Fruit fly (Drosophila melanogaster) whole organism, embryonic: Measurements from ENCODE around the gene CG14221.
A peak's percentile ranks its signal among the peaks of the same experiment; 100 is the strongest.

ENCODE experiments used
- Adf1 ChIP-seq: fragments of 200-800 bp; sonication (Bioruptor generic); IDR thresholded peaks from 2 replicates; pipeline ENCODE4 v1.3.6; 2022; ENCODE audit warnings: missing biosample characterization, missing genetic modification characterization
- BtbVII ChIP-seq: fragments of 200-800 bp; sonication (Bioruptor generic); optimal IDR thresholded peaks from 3 replicates; lab custom pipeline; 2017; ENCODE audit warnings: missing biosample characterization, mild to moderate bottlenecking, missing genetic modification characterization
- CG10274 ChIP-seq: fragments of 200-800 bp; sonication (Bioruptor generic); optimal IDR thresholded peaks from 3 replicates; lab custom pipeline; 2017; ENCODE audit warnings: missing biosample characterization, mild to moderate bottlenecking, missing genetic modification characterization
- CG10565 ChIP-seq: fragments of 200-800 bp; sonication (Bioruptor generic); optimal IDR thresholded peaks from 3 replicates; lab custom pipeline; 2016; ENCODE audit warnings: missing biosample characterization, mild to moderate bottlenecking, missing genetic modification characterization
- CG12219 ChIP-seq: fragments of 200-800 bp; sonication (Bioruptor generic); optimal IDR thresholded peaks from 3 replicates; lab custom pipeline; 2018; ENCODE audit warnings: missing biosample characterization, mild to moderate bottlenecking, missing genetic modification characterization
- CG12236 ChIP-seq: fragments of 200-800 bp; sonication (Bioruptor generic); optimal IDR thresholded peaks from 2 replicates; lab custom pipeline; 2016; ENCODE audit warnings: missing biosample characterization, missing genetic modification characterization
- CG12299 ChIP-seq: fragments of 200-800 bp; sonication (Bioruptor generic); optimal IDR thresholded peaks from 2 replicates; lab custom pipeline; 2018; ENCODE audit warnings: missing biosample characterization, mild to moderate bottlenecking, missing genetic modification characterization
- CG14441 ChIP-seq: fragments of 200-800 bp; sonication (Bioruptor generic); IDR thresholded peaks from 2 replicates; pipeline ENCODE4 v1.3.6; 2022; ENCODE audit warnings: missing biosample characterization, missing genetic modification characterization
- CG14710 ChIP-seq: fragments of 200-800 bp; sonication (Bioruptor generic); optimal IDR thresholded peaks from 3 replicates; lab custom pipeline; 2019; ENCODE audit warnings: missing biosample characterization, mild to moderate bottlenecking, missing genetic modification characterization, moderate library complexity
- CG1529 ChIP-seq: fragments of 200-800 bp; sonication (Bioruptor generic); optimal IDR thresholded peaks from 3 replicates; lab custom pipeline; 2018; ENCODE audit warnings: missing biosample characterization, missing genetic modification characterization
- CG15479 ChIP-seq: fragments of 200-800 bp; sonication (Bioruptor generic); optimal IDR thresholded peaks from 3 replicates; lab custom pipeline; 2019; ENCODE audit warnings: missing biosample characterization, mild to moderate bottlenecking, missing genetic modification characterization, moderate library complexity
- CG15514 ChIP-seq: fragments of 200-800 bp; sonication (Bioruptor generic); optimal IDR thresholded peaks from 3 replicates; lab custom pipeline; 2017; ENCODE audit warnings: missing biosample characterization, missing genetic modification characterization, mild to moderate bottlenecking, moderate library complexity, missing genetic modification reagents
- CG2116 ChIP-seq: fragments of 200-800 bp; sonication (Bioruptor generic); optimal IDR thresholded peaks from 3 replicates; lab custom pipeline; 2018; ENCODE audit warnings: missing biosample characterization, mild to moderate bottlenecking, missing genetic modification characterization
- CG2129 ChIP-seq: fragments of 200-800 bp; sonication (Bioruptor generic); IDR thresholded peaks from 2 replicates; pipeline ENCODE4 v1.3.6; 2022; ENCODE audit warnings: missing biosample characterization, missing genetic modification characterization; ENCODE audit not compliant: partially characterized antibody
- CG2202 ChIP-seq: fragments of 200-800 bp; sonication (Bioruptor generic); optimal IDR thresholded peaks from 2 replicates; lab custom pipeline; 2018; ENCODE audit warnings: missing biosample characterization, mild to moderate bottlenecking, missing genetic modification characterization
- CG2875 ChIP-seq: fragments of 200-800 bp; sonication (Bioruptor generic); optimal IDR thresholded peaks from 2 replicates; lab custom pipeline; 2017; ENCODE audit warnings: missing biosample characterization, mild to moderate bottlenecking, missing genetic modification characterization, missing genetic modification reagents
- CG31388 ChIP-seq: fragments of 200-800 bp; sonication (Bioruptor generic); optimal IDR thresholded peaks from 2 replicates; lab custom pipeline; 2016; ENCODE audit warnings: missing biosample characterization, missing genetic modification characterization
- CG3407 ChIP-seq: fragments of 200-800 bp; sonication (Bioruptor generic); optimal IDR thresholded peaks from 2 replicates; lab custom pipeline; 2018; ENCODE audit warnings: missing biosample characterization, mild to moderate bottlenecking, missing genetic modification characterization
- CG34224 ChIP-seq: fragments of 200-800 bp; sonication (Bioruptor generic); IDR thresholded peaks from 3 replicates; pipeline ENCODE4 v1.3.6; 2022; ENCODE audit warnings: missing biosample characterization, missing genetic modification characterization; ENCODE audit not compliant: partially characterized antibody
- CG6689 ChIP-seq: fragments of 200-800 bp; sonication (Bioruptor generic); IDR thresholded peaks from 2 replicates; pipeline ENCODE4 v1.3.6; 2022; ENCODE audit warnings: missing biosample characterization, missing genetic modification characterization
- CG9727 ChIP-seq: fragments of 200-800 bp; sonication (Bioruptor generic); optimal IDR thresholded peaks from 3 replicates; lab custom pipeline; 2017; ENCODE audit warnings: missing biosample characterization, mild to moderate bottlenecking, missing genetic modification characterization
- D19B ChIP-seq: fragments of 200-800 bp; sonication (Bioruptor generic); optimal IDR thresholded peaks from 2 replicates; lab custom pipeline; 2017; ENCODE audit warnings: missing biosample characterization, mild to moderate bottlenecking, missing genetic modification characterization
- Drgx ChIP-seq: fragments of 200-800 bp; sonication (Bioruptor generic); IDR thresholded peaks from 2 replicates; pipeline ENCODE4 v1.3.6; 2022; ENCODE audit warnings: missing biosample characterization, missing genetic modification characterization
- Fer2 ChIP-seq: fragments of 200-800 bp; sonication (Bioruptor generic); optimal IDR thresholded peaks from 2 replicates; lab custom pipeline; 2018; ENCODE audit warnings: missing biosample characterization, mild to moderate bottlenecking, missing genetic modification characterization, moderate library complexity
- H2.0 ChIP-seq: fragments of 200-800 bp; sonication (Bioruptor generic); IDR thresholded peaks from 2 replicates; pipeline ENCODE4 v1.3.6; 2022; ENCODE audit warnings: missing biosample characterization, missing genetic modification characterization
- HHEX ChIP-seq: fragments of 200-800 bp; sonication (Bioruptor generic); optimal IDR thresholded peaks from 3 replicates; lab custom pipeline; 2017; ENCODE audit warnings: missing biosample characterization, mild to moderate bottlenecking, missing genetic modification characterization, missing genetic modification reagents
- HLH3B ChIP-seq: fragments of 200-800 bp; sonication (Bioruptor generic); IDR thresholded peaks from 2 replicates; pipeline ENCODE4 v1.3.6; 2022; ENCODE audit warnings: missing biosample characterization, missing genetic modification characterization
- NC2β ChIP-seq: fragments of 200-800 bp; sonication (Bioruptor generic); optimal IDR thresholded peaks from 2 replicates; lab custom pipeline; 2016; ENCODE audit warnings: missing biosample characterization, missing genetic modification characterization
- Trl ChIP-seq, 3 experiments: fragments of >200 bp in 2 of 3; fragments of 200-800 bp in 1 of 3; sonication (Bioruptor generic) in 1 of 3; optimal IDR thresholded peaks; 2 replicates in 1 of 3; 3 replicates in 2 of 3; lab custom pipeline; 2016 to 2017; ENCODE audit warnings: missing biosample characterization in 1 of 3, missing genetic modification characterization in 1 of 3
- ara ChIP-seq: fragments of 200-800 bp; sonication (Bioruptor generic); IDR thresholded peaks from 2 replicates; pipeline ENCODE4 v1.3.6; 2022; ENCODE audit warnings: missing biosample characterization, missing genetic modification characterization
- caup ChIP-seq: fragments of 200-800 bp; sonication (Bioruptor generic); optimal IDR thresholded peaks from 3 replicates; lab custom pipeline; 2017; ENCODE audit warnings: missing biosample characterization, mild to moderate bottlenecking, missing genetic modification characterization, moderate library complexity; ENCODE audit not compliant: severe bottlenecking
- croc ChIP-seq: fragments of 200-800 bp; sonication (Bioruptor generic); conservative IDR thresholded peaks from 3 replicates; pipeline ENCODE4 v1.3.6; 2022; ENCODE audit warnings: missing biosample characterization, missing genetic modification characterization
- dmrt11E ChIP-seq: fragments of 200-800 bp; sonication (Bioruptor generic); optimal IDR thresholded peaks from 3 replicates; lab custom pipeline; 2018; ENCODE audit warnings: missing biosample characterization, mild to moderate bottlenecking, missing genetic modification characterization, moderate library complexity
- fd64A ChIP-seq: fragments of 200-800 bp; sonication (Bioruptor generic); optimal IDR thresholded peaks from 3 replicates; lab custom pipeline; 2018; ENCODE audit warnings: missing biosample characterization, mild to moderate bottlenecking, missing genetic modification characterization
- fru ChIP-seq: fragments of >200 bp; optimal IDR thresholded peaks from 2 replicates; lab custom pipeline; 2017
- gsb ChIP-seq: fragments of 200-800 bp; sonication (Bioruptor generic); IDR thresholded peaks from 2 replicates; pipeline ENCODE4 v1.3.6; 2022; ENCODE audit warnings: missing biosample characterization, missing genetic modification characterization
- gt ChIP-seq: fragments of 200-800 bp; sonication (Bioruptor generic); IDR thresholded peaks from 2 replicates; pipeline ENCODE4 v1.3.6; 2022; ENCODE audit warnings: missing biosample characterization, missing genetic modification characterization
- hkb ChIP-seq, 2 experiments: fragments of 200-800 bp in 1 of 2; fragments of >200 bp in 1 of 2; sonication (Bioruptor generic) in 1 of 2; IDR thresholded peaks in 1 of 2; optimal IDR thresholded peaks in 1 of 2; 2 replicates each; pipeline versions ENCODE4 v1.3.6 to Lab custom; 2017 to 2022; ENCODE audit warnings: missing biosample characterization in 1 of 2, missing genetic modification characterization in 1 of 2
- kay ChIP-seq: fragments of 200-800 bp; sonication (Bioruptor generic); optimal IDR thresholded peaks from 2 replicates; lab custom pipeline; 2016; ENCODE audit warnings: missing biosample characterization, missing genetic modification characterization
- kni ChIP-seq: fragments of 200-800 bp; sonication (Bioruptor generic); optimal IDR thresholded peaks from 3 replicates; lab custom pipeline; 2017; ENCODE audit warnings: mild to moderate bottlenecking, missing biosample characterization, missing genetic modification reagents, missing genetic modification characterization
- lbe ChIP-seq: fragments of 200-800 bp; sonication (Bioruptor generic); optimal IDR thresholded peaks from 2 replicates; lab custom pipeline; 2016; ENCODE audit warnings: missing biosample characterization, mild to moderate bottlenecking, missing genetic modification characterization
- luna ChIP-seq: fragments of 200-800 bp; sonication (Bioruptor generic); optimal IDR thresholded peaks from 2 replicates; lab custom pipeline; 2016; ENCODE audit warnings: missing biosample characterization, missing genetic modification characterization
- nau ChIP-seq: fragments of 200-800 bp; sonication (Bioruptor generic); optimal IDR thresholded peaks from 3 replicates; lab custom pipeline; 2017; ENCODE audit warnings: missing biosample characterization, mild to moderate bottlenecking, missing genetic modification characterization, missing genetic modification reagents
- nom ChIP-seq: fragments of 200-800 bp; sonication (Bioruptor generic); optimal IDR thresholded peaks from 2 replicates; lab custom pipeline; 2017; ENCODE audit warnings: missing biosample characterization, missing genetic modification characterization, mild to moderate bottlenecking, moderate library complexity, missing genetic modification reagents
- row ChIP-seq: fragments of 200-800 bp; sonication (Bioruptor generic); IDR thresholded peaks from 3 replicates; pipeline ENCODE4 v1.3.6; 2022; ENCODE audit warnings: missing biosample characterization, missing genetic modification characterization
- sens-2 ChIP-seq: fragments of 200-800 bp; sonication (Bioruptor generic); IDR thresholded peaks from 2 replicates; pipeline ENCODE4 v1.3.6; 2022; ENCODE audit warnings: missing biosample characterization, missing genetic modification characterization
- sim ChIP-seq: fragments of 200-800 bp; sonication (Bioruptor generic); IDR thresholded peaks from 2 replicates; pipeline ENCODE4 v1.3.6; 2022; ENCODE audit warnings: missing biosample characterization, missing genetic modification characterization
- tap ChIP-seq: fragments of 200-800 bp; optimal IDR thresholded peaks from 3 replicates; lab custom pipeline; 2019; ENCODE audit warnings: missing biosample characterization, mild to moderate bottlenecking, missing genetic modification characterization, moderate library complexity

Gene CG14221

dm6 chrX:19663859-19664728 is 43.0 kb upstream of the CG14221 start, which contains the start of the genes CG14223 and Ssu72 (continued):
- TF ChIP-seq CG2116 (GFP tag; lab: Kevin White, UChicago): peak; percentile 40
- no peak for TF ChIP-seq NC2β (GFP tag; lab: Kevin White, UChicago)
- TF ChIP-seq lbe (GFP tag; lab: Kevin White, UChicago): no peak
- no peak for TF ChIP-seq D19B (GFP tag; lab: Kevin White, UChicago)
- no peak for TF ChIP-seq CG2875
- no peak for TF ChIP-seq luna (GFP tag; lab: Kevin White, UChicago)
- TF ChIP-seq HHEX (GFP tag; lab: Kevin White, UChicago): no peak
- no peak for TF ChIP-seq fd64A (GFP tag; lab: Kevin White, UChicago)
- TF ChIP-seq CG10565: no peak
- TF ChIP-seq sens-2 (GFP tag; lab: Robert Waterston, UW): no peak
- peak; percentile 31 for TF ChIP-seq CG14710 (tag; lab: Kevin White, UChicago)
- no peak for TF ChIP-seq nau (GFP tag; lab: Kevin White, UChicago)
- no peak for TF ChIP-seq gt (GFP tag; lab: Robert Waterston, UW)
- no peak for TF ChIP-seq BtbVII
- TF ChIP-seq CG12219 (GFP tag; lab: Kevin White, UChicago): no peak
- peak; percentile 75 for TF ChIP-seq CG34224 (GFP tag; lab: Robert Waterston, UW)
- TF ChIP-seq kay (GFP tag; lab: Kevin White, UChicago): no peak
- no peak for TF ChIP-seq Fer2 (tag; lab: Kevin White, UChicago)
- TF ChIP-seq CG10274 (GFP tag; lab: Kevin White, UChicago): no peak
- no peak for TF ChIP-seq CG14441 (GFP tag; lab: Robert Waterston, UW)
- TF ChIP-seq kni (GFP tag; lab: Kevin White, UChicago): no peak
- TF ChIP-seq CG31388 (GFP tag; lab: Kevin White, UChicago): no peak
- TF ChIP-seq fru (lab: Kevin White, UChicago): no peak
- TF ChIP-seq CG9727 (GFP tag; lab: Kevin White, UChicago): no peak
- no peak for TF ChIP-seq sim (GFP tag; lab: Robert Waterston, UW)
- no peak for TF ChIP-seq CG1529 (GFP tag; lab: Kevin White, UChicago)
- no peak for TF ChIP-seq CG15479 (GFP tag; lab: Kevin White, UChicago)
- no peak for TF ChIP-seq caup (GFP tag; lab: Kevin White, UChicago)
- TF ChIP-seq H2.0 (GFP tag; lab: Robert Waterston, UW): no peak
- TF ChIP-seq ara (GFP tag; lab: Robert Waterston, UW): no peak
- no peak for TF ChIP-seq CG2202 (tag; lab: Kevin White, UChicago)
- no peak for TF ChIP-seq nom (GFP tag; lab: Kevin White, UChicago)
- no peak for TF ChIP-seq Drgx (GFP tag; lab: Robert Waterston, UW)
- no peak for TF ChIP-seq tap (tag; lab: Kevin White, UChicago)
- no peak for TF ChIP-seq CG12236 (GFP tag; lab: Kevin White, UChicago)
- TF ChIP-seq CG15514 (GFP tag; lab: Kevin White, UChicago): peak; percentile 13
- no peak for TF ChIP-seq Trl (optimal IDR thresholded peaks at IDR 0.05; lab: Kevin White, UChicago)
- TF ChIP-seq Trl (GFP tag; optimal IDR thresholded peaks at IDR 0.05; lab: Kevin White, UChicago): no peak
- no peak for TF ChIP-seq CG3407 (GFP tag; lab: Kevin White, UChicago)
- peak; percentile 34 for TF ChIP-seq row (GFP tag; lab: Robert Waterston, UW)
- TF ChIP-seq HLH3B (GFP tag; lab: Robert Waterston, UW): no peak
- TF ChIP-seq croc (GFP tag; lab: Robert Waterston, UW): no peak
- TF ChIP-seq dmrt11E (tag; lab: Kevin White, UChicago): no peak
- peak; percentile 71 for TF ChIP-seq CG2129 (GFP tag; lab: Robert Waterston, UW)
- no peak for TF ChIP-seq Adf1 (GFP tag; lab: Robert Waterston, UW)
- TF ChIP-seq hkb (optimal IDR thresholded peaks at IDR 0.05; lab: Kevin White, UChicago): no peak
- no peak for TF ChIP-seq hkb (GFP tag; IDR thresholded peaks at IDR 0.05; lab: Robert Waterston, UW)
- TF ChIP-seq CG6689 (GFP tag; lab: Robert Waterston, UW): no peak
- TF ChIP-seq gsb (GFP tag; lab: Robert Waterston, UW): no peak
- no peak for TF ChIP-seq CG12299 (tag; lab: Kevin White, UChicago)
